Worm (Caenorhabditis elegans) whole organism, L4/young adult: ENCODE results near the gene grl-21.

ENCODE experiments used
- dao-5 ChIP-seq: sonication (generic microtip); optimal IDR thresholded peaks from 2 replicates; lab custom pipeline; 2016; ENCODE audit warnings: missing genotype, missing genetic modification characterization, moderate library complexity, missing compliant biosample characterization
- him-1 ChIP-seq: sonication (generic microtip); optimal IDR thresholded peaks from 2 replicates; lab custom pipeline; 2016; ENCODE audit warnings: missing genotype, missing genetic modification reagents, missing genetic modification characterization, missing compliant biosample characterization

DNA sequence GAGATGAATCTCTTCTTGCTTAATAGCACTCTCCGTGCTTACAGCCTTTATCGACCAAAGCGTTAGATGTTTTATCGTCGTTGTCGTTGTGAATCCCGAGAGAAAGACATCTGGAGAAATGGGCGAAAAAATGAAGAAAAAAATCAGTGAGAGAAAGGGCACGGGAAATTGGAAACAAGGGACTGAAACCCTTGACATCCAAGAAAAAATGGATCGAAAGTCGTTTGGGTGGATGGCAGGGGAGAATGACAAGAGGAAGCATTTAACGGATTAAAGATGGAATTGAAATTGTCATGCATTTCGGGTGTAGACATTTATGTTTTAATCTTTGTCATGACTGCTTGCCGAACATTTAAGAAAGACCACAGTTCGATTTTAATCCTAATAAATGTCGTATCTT lies 36.5 kb downstream of the grl-21 start, which contains the start of gene inpp-1:
- TF ChIP-seq him-1: no peak
- TF ChIP-seq dao-5 (tag; lab: Kevin White, UChicago): no peak
